Worm (Caenorhabditis elegans): ENCODE results near the gene sru-7.
A peak's percentile ranks its signal among the peaks of the same experiment; 100 is the strongest.

Gene sru-7

ce11 chrIV:8529039-8529438 lies 36.7 kb downstream of the sru-7 start (continued):
- TF ChIP-seq dmd-4 (tag; optimal IDR thresholded peaks at IDR 0.05) (no peak), nhr-11 (tag; optimal IDR thresholded peaks at IDR 0.05) (no peak), elt-3 (tag; optimal IDR thresholded peaks at IDR 0.05) (no peak)

ce11 chrIV:8530042-8531027 lies 38.0 kb downstream of the sru-7 start:
- TF ChIP-seq ztf-11 (tag; optimal IDR thresholded peaks at IDR 0.05) (no peak), egl-27 (tag; optimal IDR thresholded peaks at IDR 0.05) (peak; percentile 89), zag-1 (tag; optimal IDR thresholded peaks at IDR 0.05) (no peak), ama-1 (optimal IDR thresholded peaks at IDR 0.05) (no peak), lsy-2 (tag; optimal IDR thresholded peaks at IDR 0.05) (peak in 1 of 2 experiments; percentile 60), nhr-12 (tag; optimal IDR thresholded peaks at IDR 0.05) (no peak), elt-3 (tag; optimal IDR thresholded peaks at IDR 0.05) (no peak), C34F6.9 (tag; optimal IDR thresholded peaks at IDR 0.05) (peak; percentile 16), mab-5 (tag; optimal IDR thresholded peaks at IDR 0.05) (peak; percentile 5), unc-62 (GFP tag; optimal IDR thresholded peaks at IDR 0.05) (no peak), peb-1 (tag; optimal IDR thresholded peaks at IDR 0.05) (no peak), crh-2 (tag; optimal IDR thresholded peaks at IDR 0.05) (peak; percentile 89), nhr-25 (tag; optimal IDR thresholded peaks at IDR 0.05) (peak; percentile 91), unc-55 (GFP tag; optimal IDR thresholded peaks at IDR 0.05) (no peak), dmd-4 (tag; optimal IDR thresholded peaks at IDR 0.05) (no peak), sem-4 (tag; optimal IDR thresholded peaks at IDR 0.05) (peak; percentile 69), alr-1 (tag; optimal IDR thresholded peaks at IDR 0.05) (no peak), nhr-129 (tag; optimal IDR thresholded peaks at IDR 0.05) (peak; percentile 46), ztf-1 (GFP tag; conservative IDR thresholded peaks at IDR 0.05) (no peak), blmp-1 (tag; optimal IDR thresholded peaks at IDR 0.05; ENCODE audit: insufficient read depth) (peak; percentile 97), F13H6.1 (tag; optimal IDR thresholded peaks at IDR 0.05) (peak; percentile 60), nhr-237 (tag; optimal IDR thresholded peaks at IDR 0.05) (no peak), Y55F3AM.14 (GFP tag; optimal IDR thresholded peaks at IDR 0.05) (peak; percentile 39), sma-3 (GFP tag; optimal IDR thresholded peaks at IDR 0.05) (peak; percentile 94), nhr-77 (tag; optimal IDR thresholded peaks at IDR 0.05) (no peak), elt-1 (tag; optimal IDR thresholded peaks at IDR 0.05) (no peak), R02D3.7 (tag; optimal IDR thresholded peaks at IDR 0.05) (no peak), skn-1 (tag; optimal IDR thresholded peaks at IDR 0.05) (peak; percentile 43), lin-13 (GFP tag; optimal IDR thresholded peaks at IDR 0.05) (no peak), sma-9 (GFP tag; optimal IDR thresholded peaks at IDR 0.05) (peak; percentile 96), sma-9 (tag; optimal IDR thresholded peaks at IDR 0.05) (no peak), ztf-4 (tag; optimal IDR thresholded peaks at IDR 0.05) (peak; percentile 49), lin-39 (tag; optimal IDR thresholded peaks at IDR 0.05) (no peak), fos-1 (tag; optimal IDR thresholded peaks at IDR 0.05) (peak; percentile 99), nhr-6 (tag; optimal IDR thresholded peaks at IDR 0.05) (peak; percentile 67), aly-2 (tag; optimal IDR thresholded peaks at IDR 0.05) (no peak), ceh-16 (tag; optimal IDR thresholded peaks at IDR 0.05) (no peak), unc-39 (tag; optimal IDR thresholded peaks at IDR 0.05) (no peak), lin-11 (tag; optimal IDR thresholded peaks at IDR 0.05) (no peak), ceh-82 (tag; optimal IDR thresholded peaks at IDR 0.05) (no peak), nhr-23 (tag; optimal IDR thresholded peaks at IDR 0.05) (no peak), mbf-1 (tag; optimal IDR thresholded peaks at IDR 0.05) (no peak), nhr-21 (tag; optimal IDR thresholded peaks at IDR 0.05) (peak; percentile 92), snpc-4 (tag; optimal IDR thresholded peaks at IDR 0.05) (no peak), nhr-10 (tag; optimal IDR thresholded peaks at IDR 0.05) (no peak), ZK546.5 (tag; optimal IDR thresholded peaks at IDR 0.05) (no peak), mdl-1 (tag; optimal IDR thresholded peaks at IDR 0.05) (peak; percentile 36 to 64), gmeb-1 (tag; optimal IDR thresholded peaks at IDR 0.05) (peak; percentile 58), nhr-11 (tag; optimal IDR thresholded peaks at IDR 0.05) (no peak)
